Worm (Caenorhabditis elegans) whole organism, young adult: ENCODE measurements around the gene srlf-27.

Experiments used
- B0019.2 ChIP-seq: fragments of 200-800 bp; sonication (Bioruptor generic); conservative IDR thresholded peaks from 2 replicates; pipeline ENCODE4 v1.3.6; 2022; ENCODE audit warnings: missing genetic modification reagents, missing genetic modification characterization, missing compliant biosample characterization
- B0261.1 ChIP-seq: sonication (generic microtip); optimal IDR thresholded peaks from 2 replicates; lab custom pipeline; 2016; ENCODE audit warnings: mild to moderate bottlenecking, missing genetic modification characterization, moderate library complexity, missing compliant biosample characterization
- C17E4.6 ChIP-seq: fragments of 200-800 bp; sonication (Bioruptor generic); IDR thresholded peaks from 2 replicates; pipeline ENCODE4 v1.3.6; 2022; ENCODE audit warnings: missing genetic modification reagents, missing genetic modification characterization, missing compliant biosample characterization
- F33H1.4 ChIP-seq: fragments of 200-800 bp; sonication (Bioruptor generic); IDR thresholded peaks from 2 replicates; pipeline ENCODE4 v1.3.6; 2022; ENCODE audit warnings: missing genetic modification reagents, missing genetic modification characterization, missing compliant biosample characterization
- F49E8.2 ChIP-seq: sonication (generic microtip); optimal IDR thresholded peaks from 3 replicates; lab custom pipeline; 2017; ENCODE audit warnings: missing genetic modification characterization, mild to moderate bottlenecking, missing compliant biosample characterization, antibody characterized with exemption, moderate library complexity; ENCODE audit not compliant: insufficient read depth
- F52B5.7 ChIP-seq: sonication (generic microtip); optimal IDR thresholded peaks from 2 replicates; lab custom pipeline; 2016; ENCODE audit warnings: mild to moderate bottlenecking, missing genetic modification characterization, missing compliant biosample characterization
- F57C9.4 ChIP-seq: sonication (generic microtip); optimal IDR thresholded peaks from 2 replicates; lab custom pipeline; 2017; ENCODE audit warnings: mild to moderate bottlenecking, missing genetic modification characterization, missing compliant biosample characterization
- T07F8.4 ChIP-seq: sonication (generic microtip); optimal IDR thresholded peaks from 2 replicates; lab custom pipeline; 2016; ENCODE audit warnings: mild to moderate bottlenecking, missing genetic modification characterization, moderate library complexity, missing compliant biosample characterization
- Y53F4B.3 ChIP-seq: fragments of 200-800 bp; sonication (Bioruptor generic); IDR thresholded peaks from 2 replicates; pipeline ENCODE4 v1.3.6; 2022; ENCODE audit warnings: missing genetic modification reagents, missing genetic modification characterization, missing compliant biosample characterization
- Y53G8AR.9 ChIP-seq: fragments of 200-800 bp; sonication (Bioruptor generic); conservative IDR thresholded peaks from 2 replicates; pipeline ENCODE4 v1.3.6; 2022; ENCODE audit warnings: missing genetic modification reagents, missing genetic modification characterization, missing compliant biosample characterization
- Y95B8A.8 ChIP-seq: fragments of 200-800 bp; sonication (Bioruptor generic); IDR thresholded peaks from 2 replicates; pipeline ENCODE4 v1.3.6; 2022; ENCODE audit warnings: missing genetic modification reagents, missing genetic modification characterization, missing compliant biosample characterization
- ama-1 ChIP-seq, 3 experiments: fragments of 150-350 bp in 1 of 3; sonication (generic microtip) in 2 of 3; optimal IDR thresholded peaks; 2 replicates each; lab custom pipeline; 2014 to 2018; ENCODE audit warnings: missing biosample characterization in 2 of 3, missing genetic modification characterization in 2 of 3, missing genetic modification reagents in 2 of 3
- aptf-2 ChIP-seq: fragments of 200-800 bp; sonication (Bioruptor generic); conservative IDR thresholded peaks from 2 replicates; pipeline ENCODE4 v1.3.6; 2022; ENCODE audit warnings: missing genetic modification reagents, missing genetic modification characterization, missing compliant biosample characterization
- atf-7 ChIP-seq: sonication (generic microtip); optimal IDR thresholded peaks from 2 replicates; lab custom pipeline; 2017; ENCODE audit warnings: mild to moderate bottlenecking, missing genetic modification characterization, missing compliant biosample characterization
- athp-1 ChIP-seq: sonication (generic microtip); optimal IDR thresholded peaks from 2 replicates; lab custom pipeline; 2017; ENCODE audit warnings: mild to moderate bottlenecking, missing genetic modification characterization, missing compliant biosample characterization
- bed-1 ChIP-seq: fragments of 200-800 bp; sonication (Bioruptor generic); IDR thresholded peaks from 2 replicates; pipeline ENCODE4 v1.3.6; 2022; ENCODE audit warnings: missing genetic modification reagents, missing genetic modification characterization, missing compliant biosample characterization
- ccch-3 ChIP-seq: fragments of 200-800 bp; sonication (Bioruptor generic); optimal IDR thresholded peaks from 2 replicates; lab custom pipeline; 2018; ENCODE audit warnings: mild to moderate bottlenecking, missing genetic modification characterization, missing compliant biosample characterization
- cebp-2 ChIP-seq: fragments of 200-800 bp; sonication (Bioruptor generic); IDR thresholded peaks from 2 replicates; pipeline ENCODE4 v1.3.6; 2022; ENCODE audit warnings: missing genetic modification characterization, missing compliant biosample characterization
- ceh-100 ChIP-seq: fragments of 200-800 bp; sonication (Bioruptor generic); IDR thresholded peaks from 2 replicates; pipeline ENCODE4 v1.3.6; 2022; ENCODE audit warnings: missing genetic modification reagents, missing genetic modification characterization, missing compliant biosample characterization
- ceh-27 ChIP-seq: fragments of 200-800 bp; sonication (Bioruptor generic); optimal IDR thresholded peaks from 2 replicates; lab custom pipeline; 2018; ENCODE audit warnings: mild to moderate bottlenecking, missing genetic modification characterization, moderate library complexity, missing compliant biosample characterization
- ceh-91 ChIP-seq: fragments of 200-800 bp; sonication (Bioruptor generic); IDR thresholded peaks from 2 replicates; pipeline ENCODE4 v1.3.6; 2022; ENCODE audit warnings: missing genetic modification reagents, missing genetic modification characterization, missing compliant biosample characterization
- egl-18 ChIP-seq: fragments of 200-800 bp; sonication (Bioruptor generic); IDR thresholded peaks from 2 replicates; pipeline ENCODE4 v1.3.6; 2022; ENCODE audit warnings: missing genetic modification reagents, missing genetic modification characterization, missing compliant biosample characterization
- egrh-3 ChIP-seq: fragments of 200-800 bp; sonication (Bioruptor generic); IDR thresholded peaks from 2 replicates; pipeline ENCODE4 v1.3.6; 2022; ENCODE audit warnings: missing genetic modification reagents, missing genetic modification characterization, missing compliant biosample characterization
- ekl-4 ChIP-seq: fragments of 200-800 bp; sonication (Bioruptor generic); IDR thresholded peaks from 2 replicates; pipeline ENCODE4 v1.3.6; 2022; ENCODE audit warnings: missing genetic modification reagents, missing genetic modification characterization, missing compliant biosample characterization
- him-1 ChIP-seq: sonication (generic microtip); optimal IDR thresholded peaks from 2 replicates; lab custom pipeline; 2016; ENCODE audit warnings: missing genotype, missing genetic modification reagents, missing genetic modification characterization, missing compliant biosample characterization
- hsf-1 ChIP-seq: fragments of 200-800 bp; sonication (Bioruptor generic); IDR thresholded peaks from 2 replicates; pipeline ENCODE4 v1.3.6; 2022; ENCODE audit warnings: missing genetic modification reagents, missing genetic modification characterization, missing compliant biosample characterization
- lsy-27 ChIP-seq: sonication (generic microtip); optimal IDR thresholded peaks from 2 replicates; lab custom pipeline; 2017; ENCODE audit warnings: missing genetic modification characterization, mild to moderate bottlenecking, missing compliant biosample characterization, antibody characterized with exemption, missing genotype, borderline replicate concordance; ENCODE audit not compliant: insufficient read depth
- madf-8 ChIP-seq: fragments of 200-800 bp; sonication (Bioruptor generic); conservative IDR thresholded peaks from 2 replicates; pipeline ENCODE4 v1.3.6; 2022; ENCODE audit warnings: missing genetic modification reagents, missing genetic modification characterization, missing compliant biosample characterization
- mel-28 ChIP-seq: sonication (generic microtip); optimal IDR thresholded peaks from 2 replicates; lab custom pipeline; 2016; ENCODE audit warnings: borderline replicate concordance, mild to moderate bottlenecking, missing genetic modification characterization, missing compliant biosample characterization
- nhr-179 ChIP-seq: sonication (generic microtip); optimal IDR thresholded peaks from 2 replicates; lab custom pipeline; 2016; ENCODE audit warnings: mild to moderate bottlenecking, missing genetic modification characterization, missing compliant biosample characterization
- nhr-90 ChIP-seq: sonication (generic microtip); optimal IDR thresholded peaks from 2 replicates; lab custom pipeline; 2016; ENCODE audit warnings: missing genotype, mild to moderate bottlenecking, missing genetic modification characterization, missing compliant biosample characterization
- pbrm-1 ChIP-seq: fragments of 200-800 bp; sonication (Bioruptor generic); IDR thresholded peaks from 2 replicates; pipeline ENCODE4 v1.3.6; 2022; ENCODE audit warnings: missing genetic modification reagents, missing genetic modification characterization, missing compliant biosample characterization
- pha-4 ChIP-seq: fragments of 150-350 bp; sonication (generic microtip); optimal IDR thresholded peaks from 2 replicates; lab custom pipeline; 2014; ENCODE audit warnings: missing biosample characterization, missing genetic modification reagents, missing genetic modification characterization
- rcor-1 ChIP-seq: fragments of 200-800 bp; sonication (Bioruptor generic); IDR thresholded peaks from 2 replicates; pipeline ENCODE4 v1.3.6; 2022; ENCODE audit warnings: missing genetic modification reagents, missing genetic modification characterization, missing compliant biosample characterization
- rpc-1 ChIP-seq, 2 experiments: fragments of 150-350 bp in 1 of 2; sonication (generic microtip) in 1 of 2; optimal IDR thresholded peaks; 2 replicates each; lab custom pipeline; 2014 to 2018; ENCODE audit warnings: missing biosample characterization in 1 of 2, missing genetic modification characterization in 1 of 2, missing genetic modification reagents in 1 of 2, missing genotype in 1 of 2
- sdz-38 ChIP-seq: sonication (generic microtip); optimal IDR thresholded peaks from 2 replicates; lab custom pipeline; 2016; ENCODE audit warnings: missing genotype, missing genetic modification characterization, missing compliant biosample characterization
- snpc-1.3 ChIP-seq: sonication (generic microtip); optimal IDR thresholded peaks from 2 replicates; lab custom pipeline; 2017; ENCODE audit warnings: missing genetic modification characterization, mild to moderate bottlenecking, missing compliant biosample characterization, antibody characterized with exemption, moderate library complexity, missing genotype, missing genetic modification reagents; ENCODE audit not compliant: insufficient read depth
- snpc-4 ChIP-seq, 5 experiments: fragments of 150-350 bp in 1 of 5; sonication (generic microtip) in 4 of 5; optimal IDR thresholded peaks; 2 replicates each; lab custom pipeline; 2014 to 2018; ENCODE audit warnings: missing genetic modification characterization in 5 of 5, missing biosample characterization in 3 of 5, antibody characterized with exemption in 2 of 5, mild to moderate bottlenecking in 2 of 5, missing compliant biosample characterization in 2 of 5, missing genotype in 2 of 5, moderate library complexity in 2 of 5, missing genetic modification reagents in 1 of 5
- tbx-9 ChIP-seq: sonication (generic microtip); optimal IDR thresholded peaks from 2 replicates; lab custom pipeline; 2016; ENCODE audit warnings: borderline replicate concordance, missing genetic modification characterization, inconsistent platforms, missing compliant biosample characterization
- xnd-1 ChIP-seq: sonication (generic microtip); optimal IDR thresholded peaks from 2 replicates; lab custom pipeline; 2016; ENCODE audit warnings: missing genotype, missing genetic modification reagents, missing genetic modification characterization, missing compliant biosample characterization
- zim-3 ChIP-seq: sonication (generic microtip); optimal IDR thresholded peaks from 2 replicates; lab custom pipeline; 2017; ENCODE audit warnings: mild to moderate bottlenecking, missing genetic modification characterization, moderate library complexity, missing compliant biosample characterization
- ztf-18 ChIP-seq: sonication (generic microtip); optimal IDR thresholded peaks from 2 replicates; lab custom pipeline; 2016; ENCODE audit warnings: missing genotype, mild to moderate bottlenecking, missing genetic modification characterization, missing compliant biosample characterization
- ztf-25 ChIP-seq: fragments of 200-800 bp; sonication (Bioruptor generic); IDR thresholded peaks from 2 replicates; pipeline ENCODE4 v1.3.6; 2022; ENCODE audit warnings: missing genetic modification reagents, missing genetic modification characterization, missing compliant biosample characterization
- ztf-26 ChIP-seq: sonication (generic microtip); optimal IDR thresholded peaks from 2 replicates; lab custom pipeline; 2017; ENCODE audit warnings: missing genetic modification characterization, missing compliant biosample characterization
- ztf-28 ChIP-seq: fragments of 200-800 bp; sonication (Bioruptor generic); IDR thresholded peaks from 2 replicates; pipeline ENCODE4 v1.3.6; 2022; ENCODE audit warnings: missing genetic modification reagents, missing genetic modification characterization, missing compliant biosample characterization

The srlf-27 gene

ce11 chrIV:14609774-14610173, 27.7 kb upstream of the srlf-27 start (continued):
- TF ChIP-seq B0261.1 (tag; lab: Kevin White, UChicago) (no peak), Y53F4B.3 (GFP tag; lab: Robert Waterston, UW) (no peak), hsf-1 (GFP tag; lab: Robert Waterston, UW) (no peak), ztf-25 (GFP tag; lab: Robert Waterston, UW) (no peak), T07F8.4 (tag; lab: Kevin White, UChicago) (no peak), ceh-27 (GFP tag; lab: Kevin White, UChicago) (no peak), nhr-90 (no peak), madf-8 (GFP tag; lab: Robert Waterston, UW) (no peak), F57C9.4 (tag; lab: Kevin White, UChicago) (no peak), ztf-26 (tag; lab: Kevin White, UChicago) (no peak), C17E4.6 (GFP tag; lab: Robert Waterston, UW) (no peak), F33H1.4 (GFP tag; lab: Robert Waterston, UW) (no peak), Y53G8AR.9 (GFP tag; lab: Robert Waterston, UW) (no peak), ceh-100 (GFP tag; lab: Robert Waterston, UW) (no peak), rcor-1 (no peak), snpc-1.3 (tag; lab: Kevin White, UChicago) (no peak), F52B5.7 (tag; lab: Kevin White, UChicago) (no peak), him-1 (tag; lab: Kevin White, UChicago) (no peak), B0019.2 (no peak), ztf-28 (GFP tag; lab: Robert Waterston, UW) (no peak), F49E8.2 (tag; lab: Kevin White, UChicago) (no peak), nhr-179 (tag; lab: Kevin White, UChicago) (no peak), lsy-27 (tag; lab: Kevin White, UChicago) (no peak), pha-4 (tag; lab: Kevin White, UChicago) (peak; percentile 49), athp-1 (tag; lab: Kevin White, UChicago) (no peak), sdz-38 (no peak)
- TF ChIP-seq, all 124 proteins: peak for 5

ce11 chrIV:14610942-14611724, 26.4 kb upstream of the srlf-27 start:
- TF ChIP-seq nhr-179 (tag; lab: Kevin White, UChicago): no peak
- no peak for TF ChIP-seq aptf-2 (GFP tag; lab: Robert Waterston, UW)
- TF ChIP-seq mel-28 (tag; lab: Kevin White, UChicago): no peak
- peak; percentile 17 for TF ChIP-seq ccch-3
- TF ChIP-seq xnd-1: no peak
- TF ChIP-seq egrh-3 (GFP tag; lab: Robert Waterston, UW): peak; percentile 26; the same call in 1 of the 2 replicates
- TF ChIP-seq ceh-91 (GFP tag; lab: Robert Waterston, UW): no peak
- TF ChIP-seq rpc-1 (optimal IDR thresholded peaks at IDR 0.05; lab: Kevin White, UChicago): peak; percentile 52
- TF ChIP-seq rpc-1 (tag; optimal IDR thresholded peaks at IDR 0.05; lab: Kevin White, UChicago): peak; percentile 76
- TF ChIP-seq ekl-4 (GFP tag; lab: Robert Waterston, UW): no peak
- TF ChIP-seq C17E4.6 (GFP tag; lab: Robert Waterston, UW): no peak
- no peak for TF ChIP-seq bed-1 (GFP tag; lab: Robert Waterston, UW)
- no peak for TF ChIP-seq ztf-18 (tag; lab: Kevin White, UChicago)
- TF ChIP-seq Y95B8A.8 (GFP tag; lab: Robert Waterston, UW): no peak
- no peak for TF ChIP-seq tbx-9 (tag; lab: Kevin White, UChicago)
- peak; percentile 88 for TF ChIP-seq snpc-4 (GFP tag; optimal IDR thresholded peaks at IDR 0.05; lab: Kevin White, UChicago)
- peak; percentile 23 to 98 (median 94) for TF ChIP-seq snpc-4 (tag; optimal IDR thresholded peaks at IDR 0.05; lab: Kevin White, UChicago)
- TF ChIP-seq egl-18 (GFP tag; lab: Robert Waterston, UW): no peak
- TF ChIP-seq atf-7 (tag; lab: Kevin White, UChicago): no peak
- peak; percentile 39 for TF ChIP-seq zim-3
- peak; percentile 48; the same call in 1 of the 2 replicates for TF ChIP-seq pbrm-1 (GFP tag; lab: Robert Waterston, UW)
- TF ChIP-seq ama-1 (optimal IDR thresholded peaks at IDR 0.05; lab: Kevin White, UChicago): no peak
- TF ChIP-seq ama-1 (GFP tag; optimal IDR thresholded peaks at IDR 0.05; lab: Kevin White, UChicago): no peak
- peak; percentile 52 for TF ChIP-seq snpc-1.3 (tag; lab: Kevin White, UChicago)
- 0 out of 2 replicates have a peak, but pooled peaks have one; percentile 19 for TF ChIP-seq cebp-2 (GFP tag; lab: Robert Waterston, UW)
